Fruit fly (Drosophila melanogaster) whole organism, embryonic: Measurements from ENCODE around the gene MESK4.

Experiments used
- Atf-2 ChIP-seq: fragments of 200-800 bp; sonication (Bioruptor generic); optimal IDR thresholded peaks from 2 replicates; lab custom pipeline; 2016; ENCODE audit warnings: missing biosample characterization, missing genetic modification characterization
- B-H1 ChIP-seq: fragments of 200-800 bp; sonication (Bioruptor generic); IDR thresholded peaks from 3 replicates; pipeline ENCODE4 v1.3.6; 2022; ENCODE audit warnings: missing biosample characterization, missing genetic modification characterization
- CG10209 ChIP-seq: fragments of 200-800 bp; sonication (Bioruptor generic); optimal IDR thresholded peaks from 3 replicates; lab custom pipeline; 2017; ENCODE audit warnings: missing biosample characterization, mild to moderate bottlenecking, missing genetic modification characterization, missing genetic modification reagents
- CG12104 ChIP-seq: fragments of 200-800 bp; sonication (Bioruptor generic); optimal IDR thresholded peaks from 3 replicates; lab custom pipeline; 2016; ENCODE audit warnings: missing biosample characterization, missing genetic modification characterization
- CG12236 ChIP-seq: fragments of 200-800 bp; sonication (Bioruptor generic); optimal IDR thresholded peaks from 2 replicates; lab custom pipeline; 2016; ENCODE audit warnings: missing biosample characterization, missing genetic modification characterization
- CG13894 ChIP-seq: fragments of 200-800 bp; sonication (Bioruptor generic); optimal IDR thresholded peaks from 3 replicates; lab custom pipeline; 2018; ENCODE audit warnings: missing biosample characterization, mild to moderate bottlenecking, missing genetic modification characterization, moderate library complexity
- CG14860 ChIP-seq: fragments of 200-800 bp; sonication (Bioruptor generic); IDR thresholded peaks from 3 replicates; pipeline ENCODE4 v1.3.6; 2022; ENCODE audit warnings: missing biosample characterization, missing genetic modification characterization; ENCODE audit not compliant: partially characterized antibody
- CG15514 ChIP-seq: fragments of 200-800 bp; sonication (Bioruptor generic); optimal IDR thresholded peaks from 3 replicates; lab custom pipeline; 2017; ENCODE audit warnings: missing biosample characterization, missing genetic modification characterization, mild to moderate bottlenecking, moderate library complexity, missing genetic modification reagents
- CG15601 ChIP-seq: fragments of 200-800 bp; sonication (Bioruptor generic); optimal IDR thresholded peaks from 3 replicates; lab custom pipeline; 2019; ENCODE audit warnings: missing biosample characterization, mild to moderate bottlenecking, missing genetic modification characterization, moderate library complexity
- CG17612 ChIP-seq: fragments of 200-800 bp; sonication (Bioruptor generic); IDR thresholded peaks from 2 replicates; pipeline ENCODE4 v1.3.6; 2022; ENCODE audit warnings: missing biosample characterization, missing genetic modification characterization
- CG32767 ChIP-seq: fragments of 200-800 bp; sonication (Bioruptor generic); IDR thresholded peaks from 2 replicates; pipeline ENCODE4 v1.3.6; 2022; ENCODE audit warnings: missing biosample characterization, missing genetic modification characterization
- CG3407 ChIP-seq: fragments of 200-800 bp; sonication (Bioruptor generic); optimal IDR thresholded peaks from 2 replicates; lab custom pipeline; 2018; ENCODE audit warnings: missing biosample characterization, mild to moderate bottlenecking, missing genetic modification characterization
- CG34422 ChIP-seq: fragments of 200-800 bp; sonication (Bioruptor generic); IDR thresholded peaks from 3 replicates; pipeline ENCODE4 v1.3.6; 2022; ENCODE audit warnings: missing biosample characterization, missing genetic modification characterization
- CG4328 ChIP-seq: fragments of 200-800 bp; sonication (Bioruptor generic); optimal IDR thresholded peaks from 3 replicates; lab custom pipeline; 2017; ENCODE audit warnings: missing biosample characterization, missing genetic modification reagents, missing genetic modification characterization
- CG4617 ChIP-seq: fragments of 200-800 bp; sonication (Bioruptor generic); optimal IDR thresholded peaks from 3 replicates; lab custom pipeline; 2016; ENCODE audit warnings: missing biosample characterization, missing genetic modification characterization, borderline replicate concordance
- CG6254 ChIP-seq: fragments of 200-800 bp; sonication (Bioruptor generic); optimal IDR thresholded peaks from 3 replicates; lab custom pipeline; 2017; ENCODE audit warnings: mild to moderate bottlenecking, missing biosample characterization, missing genetic modification reagents, missing genetic modification characterization
- CG8290 ChIP-seq, 3 experiments: fragments of 200-800 bp; sonication (Bioruptor generic); optimal IDR thresholded peaks; 2 replicates each; lab custom pipeline; 2016 to 2019; ENCODE audit warnings: missing biosample characterization in 3 of 3, missing genetic modification characterization in 3 of 3, mild to moderate bottlenecking in 2 of 3, moderate library complexity in 1 of 3
- CG9817 ChIP-seq: fragments of 200-800 bp; sonication (Bioruptor generic); optimal IDR thresholded peaks from 2 replicates; lab custom pipeline; 2018; ENCODE audit warnings: missing biosample characterization, mild to moderate bottlenecking, missing genetic modification characterization, moderate library complexity
- CTCF ChIP-seq: fragments of 200-800 bp; sonication (Bioruptor generic); optimal IDR thresholded peaks from 2 replicates; lab custom pipeline; 2017; ENCODE audit warnings: missing biosample characterization, mild to moderate bottlenecking, missing genetic modification characterization, moderate library complexity
- Dad ChIP-seq: fragments of 200-800 bp; sonication (Bioruptor generic); optimal IDR thresholded peaks from 3 replicates; lab custom pipeline; 2016; ENCODE audit warnings: missing biosample characterization, missing genetic modification characterization
- Ets97D ChIP-seq: fragments of 200-800 bp; sonication (Bioruptor generic); optimal IDR thresholded peaks from 3 replicates; lab custom pipeline; 2016; ENCODE audit warnings: missing biosample characterization, missing genetic modification characterization
- H15 ChIP-seq: fragments of 200-800 bp; sonication (Bioruptor generic); IDR thresholded peaks from 3 replicates; pipeline ENCODE4 v1.3.6; 2022; ENCODE audit warnings: missing biosample characterization, missing genetic modification characterization
- Lim3 ChIP-seq: fragments of 200-800 bp; sonication (Bioruptor generic); IDR thresholded peaks from 2 replicates; pipeline ENCODE4 v1.3.6; 2022; ENCODE audit warnings: missing biosample characterization, missing genetic modification characterization
- Myb ChIP-seq: fragments of 200-800 bp; sonication (Bioruptor generic); optimal IDR thresholded peaks from 2 replicates; lab custom pipeline; 2016; ENCODE audit warnings: missing biosample characterization, missing genetic modification characterization
- NC2α ChIP-seq: fragments of 200-800 bp; sonication (Bioruptor generic); optimal IDR thresholded peaks from 2 replicates; lab custom pipeline; 2016; ENCODE audit warnings: missing biosample characterization, missing genetic modification characterization
- PHDP ChIP-seq: fragments of 200-800 bp; sonication (Bioruptor generic); optimal IDR thresholded peaks from 3 replicates; lab custom pipeline; 2018; ENCODE audit warnings: missing biosample characterization, mild to moderate bottlenecking, missing genetic modification characterization, moderate library complexity
- Ptx1 ChIP-seq: fragments of 200-800 bp; sonication (Bioruptor generic); IDR thresholded peaks from 2 replicates; pipeline ENCODE4 v1.3.6; 2022; ENCODE audit warnings: missing biosample characterization, missing genetic modification characterization
- Xrp1 ChIP-seq: fragments of 200-800 bp; sonication (Bioruptor generic); IDR thresholded peaks from 2 replicates; pipeline ENCODE4 v1.3.6; 2022; ENCODE audit warnings: missing biosample characterization, missing genetic modification characterization
- aop ChIP-seq: fragments of 200-800 bp; sonication (Bioruptor generic); IDR thresholded peaks from 2 replicates; pipeline ENCODE4 v1.3.6; 2022; ENCODE audit warnings: missing biosample characterization, missing genetic modification characterization
- crc ChIP-seq: fragments of 200-800 bp; sonication (Bioruptor generic); optimal IDR thresholded peaks from 2 replicates; lab custom pipeline; 2016; ENCODE audit warnings: missing biosample characterization, missing genetic modification characterization
- dati ChIP-seq: fragments of 200-800 bp; sonication (Bioruptor generic); IDR thresholded peaks from 2 replicates; pipeline ENCODE4 v1.3.6; 2022; ENCODE audit warnings: missing biosample characterization, missing genetic modification characterization
- fd64A ChIP-seq: fragments of 200-800 bp; sonication (Bioruptor generic); optimal IDR thresholded peaks from 3 replicates; lab custom pipeline; 2018; ENCODE audit warnings: missing biosample characterization, mild to moderate bottlenecking, missing genetic modification characterization
- fru ChIP-seq: fragments of >200 bp; optimal IDR thresholded peaks from 2 replicates; lab custom pipeline; 2017
- fu2 ChIP-seq: fragments of 200-800 bp; sonication (Bioruptor generic); optimal IDR thresholded peaks from 2 replicates; lab custom pipeline; 2016; ENCODE audit warnings: missing biosample characterization, missing genetic modification characterization
- gcm2 ChIP-seq: fragments of 200-800 bp; sonication (Bioruptor generic); optimal IDR thresholded peaks from 2 replicates; lab custom pipeline; 2016; ENCODE audit warnings: missing biosample characterization, missing genetic modification characterization
- h ChIP-seq: fragments of >200 bp; optimal IDR thresholded peaks from 2 replicates; lab custom pipeline; 2017
- jigr1 ChIP-seq: fragments of 200-800 bp; sonication (Bioruptor generic); IDR thresholded peaks from 3 replicates; pipeline ENCODE4 v1.3.6; 2022; ENCODE audit warnings: missing biosample characterization, missing genetic modification characterization
- lilli ChIP-seq: fragments of 200-800 bp; sonication (Bioruptor generic); optimal IDR thresholded peaks from 3 replicates; lab custom pipeline; 2016; ENCODE audit warnings: missing biosample characterization, missing genetic modification characterization
- lov ChIP-seq, 2 experiments: fragments of 200-800 bp in 1 of 2; fragments of >200 bp in 1 of 2; sonication (Bioruptor generic) in 1 of 2; IDR thresholded peaks in 1 of 2; optimal IDR thresholded peaks in 1 of 2; 2 replicates in 1 of 2; 3 replicates in 1 of 2; pipeline versions ENCODE4 v1.3.6 to Lab custom; 2017 to 2022; ENCODE audit warnings: missing biosample characterization in 1 of 2, missing genetic modification characterization in 1 of 2
- maf-S ChIP-seq: fragments of 200-800 bp; sonication (Bioruptor generic); optimal IDR thresholded peaks from 2 replicates; lab custom pipeline; 2016; ENCODE audit warnings: missing biosample characterization, missing genetic modification characterization
- mirr ChIP-seq: fragments of 200-800 bp; sonication (Bioruptor generic); optimal IDR thresholded peaks from 3 replicates; lab custom pipeline; 2018; ENCODE audit warnings: missing biosample characterization, mild to moderate bottlenecking, missing genetic modification characterization
- odd ChIP-seq: fragments of 200-800 bp; sonication (Bioruptor generic); optimal IDR thresholded peaks from 2 replicates; lab custom pipeline; 2017; ENCODE audit warnings: missing biosample characterization, mild to moderate bottlenecking, missing genetic modification characterization
- pho ChIP-seq: fragments of 200-800 bp; sonication (Bioruptor generic); optimal IDR thresholded peaks from 2 replicates; lab custom pipeline; 2016; ENCODE audit warnings: missing biosample characterization, missing genetic modification characterization
- repo ChIP-seq: fragments of 200-800 bp; sonication (Bioruptor generic); optimal IDR thresholded peaks from 2 replicates; lab custom pipeline; 2016; ENCODE audit warnings: missing biosample characterization, missing genetic modification characterization
- ro ChIP-seq: fragments of 200-800 bp; sonication (Bioruptor generic); IDR thresholded peaks from 2 replicates; pipeline ENCODE4 v1.3.6; 2022; ENCODE audit warnings: missing biosample characterization, missing genetic modification characterization
- row ChIP-seq: fragments of 200-800 bp; sonication (Bioruptor generic); IDR thresholded peaks from 3 replicates; pipeline ENCODE4 v1.3.6; 2022; ENCODE audit warnings: missing biosample characterization, missing genetic modification characterization
- sd ChIP-seq: fragments of 200-800 bp; sonication (Bioruptor generic); optimal IDR thresholded peaks from 3 replicates; lab custom pipeline; 2018; ENCODE audit warnings: missing biosample characterization, mild to moderate bottlenecking, missing genetic modification characterization, moderate library complexity
- trem ChIP-seq: fragments of 200-800 bp; optimal IDR thresholded peaks from 3 replicates; lab custom pipeline; 2019; ENCODE audit warnings: missing biosample characterization, mild to moderate bottlenecking, missing genetic modification characterization, moderate library complexity
- usp ChIP-seq: fragments of >200 bp; optimal IDR thresholded peaks from 2 replicates; lab custom pipeline; 2017; ENCODE audit warnings: missing biosample characterization, missing genetic modification characterization
- zf30C ChIP-seq: fragments of 200-800 bp; sonication (Bioruptor generic); optimal IDR thresholded peaks from 3 replicates; lab custom pipeline; 2018; ENCODE audit warnings: missing biosample characterization, mild to moderate bottlenecking, missing genetic modification characterization

Gene MESK4

DNA sequence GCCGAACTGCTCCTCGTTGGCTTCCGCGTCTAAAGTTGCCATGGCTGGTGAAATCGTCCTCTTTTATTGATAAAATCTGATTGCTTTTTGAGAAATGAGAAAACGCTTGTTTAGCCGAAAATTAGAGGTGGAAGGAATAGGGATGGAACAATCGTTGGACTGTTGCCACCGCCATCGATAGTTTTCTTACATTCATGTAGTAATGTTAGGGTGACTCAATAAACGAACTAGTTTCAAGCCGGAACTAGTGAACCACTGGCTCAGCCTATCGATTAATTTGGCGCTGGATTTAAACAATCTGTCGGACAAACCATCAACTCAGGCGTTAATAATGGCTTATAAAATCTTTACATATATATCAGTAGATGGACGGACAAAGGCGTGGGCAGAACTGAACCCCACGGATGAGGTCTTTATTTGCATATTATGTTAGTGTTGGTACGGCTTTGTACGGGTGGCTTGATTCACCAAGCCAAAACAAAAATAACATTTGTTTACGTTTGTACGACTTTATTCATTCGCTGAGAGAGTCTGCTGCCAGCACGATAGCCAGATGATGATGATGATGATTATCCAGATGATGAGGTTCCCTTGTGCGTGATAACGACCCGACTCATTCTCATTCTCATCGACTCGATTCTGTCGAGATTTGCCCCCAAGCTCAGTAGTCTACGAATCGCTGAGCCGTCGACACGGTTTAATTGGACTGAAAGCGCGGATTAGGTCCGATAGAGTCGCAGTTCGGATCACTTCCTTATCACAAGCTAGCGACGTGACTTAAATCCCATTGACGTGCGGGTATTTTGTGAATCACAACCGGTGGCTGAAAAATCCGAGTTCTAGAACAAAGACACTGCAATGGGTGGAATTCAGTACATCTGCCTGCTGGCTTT is 13.8 kb downstream of the MESK4 start, which contains the start of the genes Sf3a1 and Irc (continued):
- TF ChIP-seq fu2: no peak
- no peak for TF ChIP-seq CG3407 (GFP tag; lab: Kevin White, UChicago)
- peak; percentile 87 for TF ChIP-seq row (GFP tag; lab: Robert Waterston, UW)
- TF ChIP-seq CTCF: no peak
- TF ChIP-seq Myb (GFP tag; lab: Kevin White, UChicago): peak; percentile 41
- TF ChIP-seq NC2α (GFP tag; lab: Kevin White, UChicago): no peak
- no peak for TF ChIP-seq CG4328 (GFP tag; lab: Kevin White, UChicago)
- TF ChIP-seq usp: no peak
- no peak for TF ChIP-seq CG6254 (GFP tag; lab: Kevin White, UChicago)
- no peak for TF ChIP-seq jigr1
- TF ChIP-seq CG15601 (tag; lab: Kevin White, UChicago): peak; percentile 2
- TF ChIP-seq CG32767 (GFP tag; lab: Robert Waterston, UW): no peak
- peak; percentile 90 for TF ChIP-seq CG4617
- no peak for TF ChIP-seq gcm2 (GFP tag; lab: Kevin White, UChicago)
- no peak for TF ChIP-seq aop (GFP tag; lab: Robert Waterston, UW)
- TF ChIP-seq CG17612 (GFP tag; lab: Robert Waterston, UW): no peak
- no peak for TF ChIP-seq Xrp1
- peak; percentile 20 for TF ChIP-seq repo
- peak; percentile 78 for TF ChIP-seq Ets97D (GFP tag; lab: Kevin White, UChicago)
- TF ChIP-seq Lim3: no peak
- no peak for TF ChIP-seq CG10209 (GFP tag; lab: Kevin White, UChicago)
- no peak for TF ChIP-seq CG12104 (GFP tag; lab: Kevin White, UChicago)
- TF ChIP-seq Ptx1 (GFP tag; lab: Robert Waterston, UW): no peak
- no peak for TF ChIP-seq CG8290 (GFP tag; optimal IDR thresholded peaks at IDR 0.05; lab: Kevin White, UChicago)
- TF ChIP-seq CG8290 (tag; optimal IDR thresholded peaks at IDR 0.05; lab: Kevin White, UChicago): peak in 1 of 2 experiments; percentile 76
- peak; percentile 42 for TF ChIP-seq CG13894 (tag; lab: Kevin White, UChicago)
- no peak for TF ChIP-seq h (lab: Kevin White, UChicago)
- TF ChIP-seq CG15514 (GFP tag; lab: Kevin White, UChicago): peak; percentile 100
- TF ChIP-seq zf30C: no peak
- TF ChIP-seq sd (tag; lab: Kevin White, UChicago): no peak
- no peak for TF ChIP-seq odd (GFP tag; lab: Kevin White, UChicago)
- TF ChIP-seq Dad: peak; percentile 25
- TF ChIP-seq fru: no peak
- peak; percentile 46; the same call in 1 of the 3 replicates for TF ChIP-seq CG34422 (GFP tag; lab: Robert Waterston, UW)
- TF ChIP-seq PHDP (tag; lab: Kevin White, UChicago): peak; percentile 5
- no peak for TF ChIP-seq dati (GFP tag; lab: Robert Waterston, UW)
- peak; percentile 59 for TF ChIP-seq lilli
- peak; percentile 1 for TF ChIP-seq maf-S
- TF ChIP-seq crc: no peak
- no peak for TF ChIP-seq B-H1 (GFP tag; lab: Robert Waterston, UW)
- no peak for TF ChIP-seq fd64A (GFP tag; lab: Kevin White, UChicago)
- TF ChIP-seq pho (GFP tag; lab: Kevin White, UChicago): peak; percentile 26
- no peak for TF ChIP-seq ro (GFP tag; lab: Robert Waterston, UW)
- TF ChIP-seq H15: no peak; the same call in 2 of the 3 replicates
- no peak for TF ChIP-seq lov (optimal IDR thresholded peaks at IDR 0.05; lab: Kevin White, UChicago)
- no peak for TF ChIP-seq lov (GFP tag; IDR thresholded peaks at IDR 0.05; lab: Robert Waterston, UW)
- peak; percentile 86 for TF ChIP-seq CG14860
- TF ChIP-seq CG12236 (GFP tag; lab: Kevin White, UChicago): no peak
- no peak for TF ChIP-seq mirr (GFP tag; lab: Kevin White, UChicago)
- TF ChIP-seq trem: peak; percentile 75
- peak; percentile 8 for TF ChIP-seq CG9817 (tag; lab: Kevin White, UChicago)
- no peak for TF ChIP-seq Atf-2 (GFP tag; lab: Kevin White, UChicago)
